Worm (Caenorhabditis elegans) whole organism, mixed stage, embryonic: ENCODE results near the gene eef-1G.

Experiments
- M03D4.4 ChIP-seq: sonication (generic microtip); optimal IDR thresholded peaks from 2 replicates; lab custom pipeline; 2017; ENCODE audit warnings: mild to moderate bottlenecking, missing genetic modification characterization, missing compliant biosample characterization
- bed-3 ChIP-seq: fragments of 200-800 bp; sonication (Bioruptor generic); optimal IDR thresholded peaks from 3 replicates; lab custom pipeline; 2018; ENCODE audit warnings: mild to moderate bottlenecking, missing genetic modification characterization, moderate library complexity, missing compliant biosample characterization
- blmp-1 ChIP-seq: fragments of 150-350 bp; optimal IDR thresholded peaks from 2 replicates; lab custom pipeline; 2014; ENCODE audit warnings: missing biosample characterization, missing genetic modification characterization
- ceh-39 ChIP-seq: fragments of 150-350 bp; optimal IDR thresholded peaks from 2 replicates; lab custom pipeline; 2014; ENCODE audit warnings: missing biosample characterization, missing genetic modification characterization
- ceh-43 ChIP-seq: fragments of 200-800 bp; sonication (Bioruptor generic); optimal IDR thresholded peaks from 2 replicates; lab custom pipeline; 2018; ENCODE audit warnings: mild to moderate bottlenecking, missing genetic modification characterization, moderate library complexity, missing compliant biosample characterization
- ceh-83 ChIP-seq: fragments of 200-800 bp; sonication (Bioruptor generic); optimal IDR thresholded peaks from 2 replicates; lab custom pipeline; 2018; ENCODE audit warnings: mild to moderate bottlenecking, missing genetic modification characterization, missing compliant biosample characterization
- ces-1 ChIP-seq: fragments of 150-350 bp; optimal IDR thresholded peaks from 2 replicates; lab custom pipeline; 2014; ENCODE audit warnings: missing biosample characterization, missing genetic modification reagents, missing genetic modification characterization
- cnd-1 ChIP-seq: fragments of 200-800 bp; sonication (Bioruptor generic); optimal IDR thresholded peaks from 2 replicates; lab custom pipeline; 2018; ENCODE audit warnings: mild to moderate bottlenecking, missing genetic modification characterization, missing compliant biosample characterization
- elt-1 ChIP-seq: sonication (generic microtip); optimal IDR thresholded peaks from 2 replicates; lab custom pipeline; 2017; ENCODE audit warnings: missing genetic modification characterization, mild to moderate bottlenecking, missing compliant biosample characterization, antibody characterized with exemption, moderate library complexity, borderline replicate concordance; ENCODE audit not compliant: insufficient read depth
- flh-1 ChIP-seq: fragments of 200-800 bp; sonication (Bioruptor generic); optimal IDR thresholded peaks from 2 replicates; lab custom pipeline; 2018; ENCODE audit warnings: mild to moderate bottlenecking, missing genetic modification characterization, moderate library complexity, missing compliant biosample characterization
- ham-2 ChIP-seq: fragments of 200-800 bp; sonication (Bioruptor generic); optimal IDR thresholded peaks from 2 replicates; lab custom pipeline; 2018; ENCODE audit warnings: mild to moderate bottlenecking, missing genetic modification characterization, missing compliant biosample characterization
- hlh-1 ChIP-seq: fragments of 150-350 bp; optimal IDR thresholded peaks from 2 replicates; lab custom pipeline; 2014; ENCODE audit warnings: missing biosample characterization, missing genetic modification reagents, missing genetic modification characterization
- lin-13 ChIP-seq: fragments of 150-350 bp; optimal IDR thresholded peaks from 2 replicates; lab custom pipeline; 2014; ENCODE audit warnings: missing biosample characterization, missing genetic modification characterization
- lin-32 ChIP-seq: fragments of 200-800 bp; sonication (Bioruptor generic); optimal IDR thresholded peaks from 2 replicates; lab custom pipeline; 2018; ENCODE audit warnings: mild to moderate bottlenecking, missing genetic modification characterization, missing compliant biosample characterization
- lsy-2 ChIP-seq: fragments of 150-350 bp; optimal IDR thresholded peaks from 2 replicates; lab custom pipeline; 2014; ENCODE audit warnings: missing biosample characterization, missing genetic modification characterization
- mep-1 ChIP-seq: fragments of 150-350 bp; optimal IDR thresholded peaks from 2 replicates; lab custom pipeline; 2017; ENCODE audit warnings: missing biosample characterization, missing genetic modification reagents, missing genetic modification characterization, inconsistent platforms
- mls-2 ChIP-seq: sonication (generic microtip); optimal IDR thresholded peaks from 2 replicates; lab custom pipeline; 2016; ENCODE audit warnings: mild to moderate bottlenecking, missing genetic modification characterization, moderate library complexity, missing compliant biosample characterization
- nhr-12 ChIP-seq: fragments of 150-350 bp; optimal IDR thresholded peaks from 2 replicates; lab custom pipeline; 2014; ENCODE audit warnings: missing biosample characterization, missing genetic modification characterization
- nhr-2 ChIP-seq: fragments of 150-350 bp; optimal IDR thresholded peaks from 2 replicates; lab custom pipeline; 2014; ENCODE audit warnings: missing biosample characterization, missing genetic modification characterization
- nhr-237 ChIP-seq: fragments of 150-350 bp; optimal IDR thresholded peaks from 2 replicates; lab custom pipeline; 2014; ENCODE audit warnings: missing biosample characterization, missing genetic modification characterization
- nhr-28 ChIP-seq: fragments of 150-350 bp; optimal IDR thresholded peaks from 2 replicates; lab custom pipeline; 2014; ENCODE audit warnings: missing biosample characterization, missing genetic modification characterization
- nhr-76 ChIP-seq: sonication (generic microtip); optimal IDR thresholded peaks from 2 replicates; lab custom pipeline; 2017; ENCODE audit warnings: missing biosample characterization, missing genetic modification characterization
- pha-4 ChIP-seq: fragments of 150-350 bp; optimal IDR thresholded peaks from 2 replicates; lab custom pipeline; 2018; ENCODE audit warnings: missing biosample characterization, missing genetic modification reagents, missing genetic modification characterization
- sem-2 ChIP-seq: fragments of 200-800 bp; sonication (Bioruptor generic); optimal IDR thresholded peaks from 2 replicates; lab custom pipeline; 2018; ENCODE audit warnings: mild to moderate bottlenecking, missing genetic modification characterization, missing compliant biosample characterization
- snpc-4 ChIP-seq: fragments of 150-350 bp; optimal IDR thresholded peaks from 2 replicates; lab custom pipeline; 2014; ENCODE audit warnings: missing biosample characterization, missing genetic modification characterization
- tbx-8 ChIP-seq: fragments of 200-800 bp; sonication (Bioruptor generic); optimal IDR thresholded peaks from 2 replicates; lab custom pipeline; 2018; ENCODE audit warnings: mild to moderate bottlenecking, missing genetic modification characterization, moderate library complexity, missing compliant biosample characterization
- unc-120 ChIP-seq: sonication (generic microtip); optimal IDR thresholded peaks from 2 replicates; lab custom pipeline; 2017; ENCODE audit warnings: missing genetic modification characterization, missing compliant biosample characterization; ENCODE audit not compliant: poor library complexity, severe bottlenecking
- zip-8 ChIP-seq: fragments of 150-350 bp; optimal IDR thresholded peaks from 2 replicates; lab custom pipeline; 2014; ENCODE audit warnings: missing biosample characterization, missing genetic modification characterization
- ztf-11 ChIP-seq: fragments of 150-350 bp; optimal IDR thresholded peaks from 2 replicates; lab custom pipeline; 2014; ENCODE audit warnings: missing biosample characterization, missing genetic modification characterization

The eef-1G gene

DNA sequence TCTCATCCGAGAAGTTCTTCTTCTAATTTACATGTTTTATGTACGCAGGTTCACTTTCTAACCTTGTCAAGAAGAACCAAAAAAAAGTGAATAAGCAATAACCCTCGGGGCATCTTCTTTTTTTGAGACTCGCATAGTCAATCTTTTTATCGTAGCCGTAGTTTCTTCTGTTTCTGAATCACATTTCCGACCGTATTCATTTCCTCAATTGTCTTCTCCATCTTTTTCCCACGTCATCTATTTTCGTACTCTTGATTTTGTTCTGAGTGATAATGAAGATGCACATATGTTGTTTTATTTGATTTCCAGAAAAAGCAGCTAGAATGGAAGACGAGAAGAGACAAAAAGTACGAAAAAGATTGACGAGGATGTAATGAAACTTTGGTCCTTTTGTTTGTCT, 20.6 kb upstream of the eef-1G start:
- TF ChIP-seq ces-1 (GFP tag; lab: Kevin White, UChicago) = peak; percentile 28
- no peak for TF ChIP-seq pha-4 (tag; lab: Kevin White, UChicago)
- TF ChIP-seq, all 35 proteins: peak for 1

DNA sequence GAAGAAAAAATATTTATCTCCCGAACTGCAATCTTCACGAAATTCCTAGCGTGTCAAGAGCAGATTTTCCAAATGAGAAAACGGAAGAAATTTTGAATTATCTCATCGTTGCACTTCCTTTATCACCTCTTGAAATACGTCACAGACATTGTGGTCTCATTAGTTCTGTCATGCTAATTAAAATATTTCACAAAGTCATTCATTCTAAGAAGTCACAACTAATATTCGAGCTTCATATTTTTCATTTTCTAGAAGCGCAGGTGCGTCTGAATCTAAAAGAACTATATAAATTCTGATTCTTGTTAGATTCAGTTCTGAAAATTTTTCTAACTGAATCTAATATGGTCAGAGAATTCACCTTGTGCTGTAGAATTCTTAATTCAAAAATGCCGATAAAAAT, 18.3 kb upstream of the eef-1G start:
- no peak for TF ChIP-seq tbx-8 (GFP tag; lab: Kevin White, UChicago)
- TF ChIP-seq elt-1 (tag; lab: Kevin White, UChicago) = no peak
- TF ChIP-seq ham-2 = no peak
- no peak for TF ChIP-seq flh-1
- TF ChIP-seq nhr-2 (tag; lab: Kevin White, UChicago) = no peak

DNA sequence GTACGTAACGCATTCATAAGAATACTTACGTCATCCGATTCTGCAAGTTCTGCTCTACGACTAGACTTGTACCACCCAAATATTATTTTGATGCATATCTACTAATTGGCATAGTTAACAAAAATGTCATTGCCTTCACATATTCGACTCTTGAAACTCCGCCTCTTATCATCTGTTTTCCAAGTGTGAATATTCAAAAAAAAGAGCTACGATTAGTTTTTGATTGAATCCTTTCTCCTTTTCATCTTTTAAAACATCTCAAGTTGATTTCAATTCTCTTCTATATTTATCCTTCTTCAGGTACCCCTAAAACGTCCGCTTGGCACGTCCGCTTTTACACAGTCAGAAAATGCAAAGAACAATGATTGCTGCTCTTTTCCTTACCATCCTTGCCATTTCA, 17.6 kb upstream of the eef-1G start, which contains the start of gene F17C11.2:
Gene F17C11.2 (plus strand): TSS at position 301 of the 400 bp plus-strand sequence.
- no peak for TF ChIP-seq zip-8 (tag; lab: Kevin White, UChicago)
- no peak for TF ChIP-seq mls-2 (tag; lab: Kevin White, UChicago)
- TF ChIP-seq snpc-4 = no peak
- no peak for TF ChIP-seq ztf-11 (tag; lab: Kevin White, UChicago)
- no peak for TF ChIP-seq sem-2 (GFP tag; lab: Kevin White, UChicago)
- TF ChIP-seq hlh-1 (tag; lab: Kevin White, UChicago) = no peak
- no peak for TF ChIP-seq lsy-2 (tag; lab: Kevin White, UChicago)
- no peak for TF ChIP-seq nhr-12 (tag; lab: Kevin White, UChicago)
- TF ChIP-seq elt-1 (tag; lab: Kevin White, UChicago) = no peak
- no peak for TF ChIP-seq flh-1
- TF ChIP-seq unc-120 (tag; lab: Kevin White, UChicago) = no peak
- no peak for TF ChIP-seq ceh-43 (GFP tag; lab: Kevin White, UChicago)

DNA sequence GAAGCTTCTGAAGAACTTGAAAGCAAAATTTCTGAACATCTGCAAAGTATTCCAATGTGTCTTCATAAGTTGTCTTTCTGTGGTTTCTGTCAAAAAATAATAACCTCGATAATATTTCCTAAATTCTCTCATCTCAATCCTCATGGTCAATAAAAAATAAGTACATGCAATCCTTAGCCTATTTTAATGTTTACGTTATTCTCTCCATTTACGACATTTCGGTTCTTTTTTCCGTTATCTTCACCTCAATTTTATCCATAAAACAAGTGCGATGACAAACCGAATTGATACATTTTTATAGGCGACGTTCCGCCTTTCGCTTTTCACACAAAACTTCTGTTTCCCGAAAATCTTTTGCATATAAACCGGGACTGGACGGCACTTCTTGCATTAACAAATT, 16.0 kb upstream of the eef-1G start, which contains the start of gene col-153:
Gene col-153 (plus strand): TSS at position 301 of the 400 bp plus-strand sequence.
- TF ChIP-seq mls-2 (tag; lab: Kevin White, UChicago) (no peak), nhr-12 (tag; lab: Kevin White, UChicago) (no peak), blmp-1 (no peak), nhr-76 (tag; lab: Kevin White, UChicago) (no peak), lin-32 (no peak)

DNA sequence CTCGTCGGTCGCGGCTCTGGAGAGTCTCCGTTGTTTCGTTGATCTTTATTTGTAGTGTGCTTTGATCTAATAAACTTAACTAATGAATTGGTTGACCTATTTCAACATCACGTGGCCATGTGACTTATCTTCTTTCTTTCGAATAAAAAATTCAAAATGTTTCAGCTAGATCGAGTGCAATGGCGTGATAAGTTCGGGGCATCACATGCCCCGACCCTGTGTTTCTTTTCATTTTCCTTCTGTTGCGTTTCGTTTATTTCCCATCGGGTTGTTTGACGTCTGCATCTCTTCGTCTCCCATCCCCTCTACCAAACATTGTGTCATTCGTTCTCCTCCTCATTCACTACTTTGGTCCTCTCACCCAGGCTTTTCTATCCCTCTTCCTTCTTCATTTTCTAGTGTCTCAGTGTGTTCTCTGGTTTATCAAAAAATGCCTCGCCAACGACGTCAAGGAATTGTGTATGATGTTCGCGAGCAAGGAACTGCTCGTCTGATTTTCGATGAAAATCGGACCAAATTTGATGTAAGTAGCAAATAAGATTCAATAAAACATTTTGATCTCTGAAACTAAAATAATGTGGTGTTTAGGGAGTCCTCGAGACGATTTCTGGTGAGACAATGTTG, 13.8 kb upstream of the eef-1G start, which contains the start of gene F17C11.4:
Gene F17C11.4 (plus strand): TSS at position 206 of the 624 bp plus-strand sequence.
- TF ChIP-seq tbx-8 (GFP tag; lab: Kevin White, UChicago) = no peak
- TF ChIP-seq nhr-2 (tag; lab: Kevin White, UChicago) = no peak
- no peak for TF ChIP-seq M03D4.4 (tag; lab: Kevin White, UChicago)
- no peak for TF ChIP-seq nhr-237 (tag; lab: Kevin White, UChicago)
- peak; percentile 6 for TF ChIP-seq ces-1 (GFP tag; lab: Kevin White, UChicago)
- no peak for TF ChIP-seq ceh-39 (tag; lab: Kevin White, UChicago)
- no peak for TF ChIP-seq mep-1 (tag; lab: Kevin White, UChicago)
- TF ChIP-seq ztf-11 (tag; lab: Kevin White, UChicago) = no peak
- TF ChIP-seq flh-1 = no peak
- no peak for TF ChIP-seq cnd-1 (tag; lab: Kevin White, UChicago)
- no peak for TF ChIP-seq ceh-43 (GFP tag; lab: Kevin White, UChicago)
- peak; percentile 14 for TF ChIP-seq unc-120 (tag; lab: Kevin White, UChicago)

DNA sequence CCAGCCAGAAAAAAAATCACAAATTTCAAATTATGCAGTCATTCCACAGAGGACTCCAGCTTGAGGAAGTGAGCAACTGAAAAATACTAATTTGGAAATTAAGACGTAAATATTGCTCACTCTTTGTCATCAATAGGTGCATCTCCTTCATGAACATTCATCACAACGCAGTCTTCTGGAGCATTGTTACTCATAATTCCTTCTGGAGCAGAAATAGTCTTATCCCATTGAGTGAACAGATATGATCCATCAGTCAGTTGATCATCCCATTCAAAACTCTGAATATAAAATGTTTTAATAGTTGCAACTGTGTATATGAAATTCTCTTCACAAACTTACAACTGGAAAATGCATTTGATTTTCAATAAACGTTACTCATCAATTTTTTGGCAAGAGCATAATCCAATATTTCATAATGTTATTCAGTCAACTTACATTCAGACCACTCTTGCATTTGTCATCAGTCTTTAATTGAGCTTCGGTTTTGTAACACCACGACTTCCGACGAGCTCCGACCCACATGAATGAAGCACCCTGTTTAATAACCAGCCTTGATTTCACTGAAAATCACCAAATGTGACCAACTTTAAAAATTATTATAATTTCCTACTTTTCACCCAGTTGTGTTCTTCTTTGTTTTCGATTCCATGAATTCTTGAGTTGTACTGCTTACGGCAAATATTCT, 11.9 kb upstream of the eef-1G start:
- TF ChIP-seq hlh-1 (tag; lab: Kevin White, UChicago) (no peak), ceh-83 (no peak), bed-3 (GFP tag; lab: Kevin White, UChicago) (no peak), elt-1 (tag; lab: Kevin White, UChicago) (no peak), nhr-28 (tag; lab: Kevin White, UChicago) (no peak), unc-120 (tag; lab: Kevin White, UChicago) (no peak), lsy-2 (tag; lab: Kevin White, UChicago) (no peak), lin-13 (tag; lab: Kevin White, UChicago) (no peak), lin-32 (no peak), nhr-76 (tag; lab: Kevin White, UChicago) (no peak)
